Worm (Caenorhabditis elegans): ENCODE data around the gene pals-29.

Gene pals-29

DNA sequence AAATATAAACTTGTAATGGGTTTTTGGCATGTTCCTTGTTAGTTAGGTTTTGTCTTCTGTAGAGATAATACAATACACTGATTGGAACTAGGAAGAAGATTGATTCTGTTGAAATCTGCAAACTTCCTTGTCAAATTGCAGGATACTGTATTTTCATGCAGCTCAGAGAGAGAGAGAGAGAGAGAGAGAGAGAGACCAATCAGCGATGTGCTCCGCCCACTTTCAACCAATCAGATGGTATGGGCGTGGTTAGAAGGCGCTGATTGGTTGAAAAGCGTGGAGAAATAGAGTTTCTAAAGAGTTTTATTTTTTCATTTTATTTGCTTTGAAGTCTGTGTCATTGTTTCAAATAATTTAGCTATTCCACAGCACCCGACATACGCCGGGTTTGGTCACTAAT is 4.9 kb upstream of the pals-29 start (continued):
- no peak for TF ChIP-seq F37B4.10 (GFP tag; IDR thresholded peaks at IDR 0.05)
- no peak for TF ChIP-seq egl-18 (GFP tag; IDR thresholded peaks at IDR 0.05)

ce11 chrIV:14536911-14537310 is 5.5 kb downstream of the pals-29 start, which contains the start of gene T27E7.5:
TSS of gene T27E7.5 (plus strand) at chrIV:14537163.
- TF ChIP-seq F37B4.10 (GFP tag; IDR thresholded peaks at IDR 0.05): no peak
- TF ChIP-seq hlh-12 (tag; optimal IDR thresholded peaks at IDR 0.05): no peak
- TF ChIP-seq F49E8.2 (tag; optimal IDR thresholded peaks at IDR 0.05; ENCODE audit: insufficient read depth): no peak
- TF ChIP-seq lin-35 (GFP tag; optimal IDR thresholded peaks at IDR 0.05): no peak
- TF ChIP-seq tbp1 (GFP tag; optimal IDR thresholded peaks at IDR 0.05): no peak
- TF ChIP-seq snpc-3.4 (tag; optimal IDR thresholded peaks at IDR 0.05): no peak

DNA sequence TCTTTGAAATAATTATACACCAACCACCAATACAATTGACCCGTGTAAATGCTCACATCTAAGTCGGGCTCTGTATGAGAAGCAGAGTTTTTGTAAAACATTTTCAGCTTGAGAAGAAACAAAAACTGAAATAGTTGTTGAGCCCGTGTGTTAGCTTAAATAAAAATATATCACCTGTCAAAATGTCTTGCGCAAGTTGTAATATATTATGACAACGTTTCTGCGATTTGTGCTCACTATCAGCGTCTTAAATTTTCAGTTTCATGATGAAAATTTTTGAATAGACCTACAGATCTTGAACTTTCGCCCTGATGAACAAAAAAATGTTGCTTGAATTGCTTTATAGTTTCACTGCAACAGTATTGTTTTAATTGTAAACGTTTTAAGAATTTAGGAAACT is 7.5 kb downstream of the pals-29 start, which contains the start of gene T27E7.4:
TSS of gene T27E7.4 (minus strand) at position 101 of the 400 bp plus-strand sequence.
- TF ChIP-seq ZK185.1 (tag; optimal IDR thresholded peaks at IDR 0.05; ENCODE audit: poor library complexity, severe bottlenecking) (no peak), K11D2.4 (GFP tag; IDR thresholded peaks at IDR 0.05) (no peak), hlh-26 (GFP tag; conservative IDR thresholded peaks at IDR 0.05) (no peak), mcd-1 (GFP tag; IDR thresholded peaks at IDR 0.05) (no peak), dpl-1 (GFP tag; optimal IDR thresholded peaks at IDR 0.05) (no peak)

ce11 chrIV:14532366-14532765 is 10.1 kb downstream of the pals-29 start:
- TF ChIP-seq tlf-1 (GFP tag; optimal IDR thresholded peaks at IDR 0.05): no peak
- TF ChIP-seq cebp-1 (GFP tag; IDR thresholded peaks at IDR 0.05): peak; percentile 87
- TF ChIP-seq cebp-1 (tag; optimal IDR thresholded peaks at IDR 0.05): peak; percentile 94
- TF ChIP-seq dox-1 (GFP tag; IDR thresholded peaks at IDR 0.05): 0 out of 2 replicates have a peak, but pooled peaks have one; percentile 18
- TF ChIP-seq cebp-2 (GFP tag; IDR thresholded peaks at IDR 0.05): peak; percentile 68; the same call in 1 of the 2 replicates
- TF ChIP-seq attf-6 (GFP tag; IDR thresholded peaks at IDR 0.05): 0 out of 2 replicates have a peak, but pooled peaks have one; percentile 46
- TF ChIP-seq efl-1 (GFP tag; optimal IDR thresholded peaks at IDR 0.05): peak; percentile 30
- TF ChIP-seq snpc-4 (GFP tag; optimal IDR thresholded peaks at IDR 0.05): no peak
- TF ChIP-seq snpc-4 (tag; optimal IDR thresholded peaks at IDR 0.05): peak in 1 of 4 experiments; percentile 39
- no peak for TF ChIP-seq ZK185.1 (tag; optimal IDR thresholded peaks at IDR 0.05; ENCODE audit: poor library complexity, severe bottlenecking)

DNA sequence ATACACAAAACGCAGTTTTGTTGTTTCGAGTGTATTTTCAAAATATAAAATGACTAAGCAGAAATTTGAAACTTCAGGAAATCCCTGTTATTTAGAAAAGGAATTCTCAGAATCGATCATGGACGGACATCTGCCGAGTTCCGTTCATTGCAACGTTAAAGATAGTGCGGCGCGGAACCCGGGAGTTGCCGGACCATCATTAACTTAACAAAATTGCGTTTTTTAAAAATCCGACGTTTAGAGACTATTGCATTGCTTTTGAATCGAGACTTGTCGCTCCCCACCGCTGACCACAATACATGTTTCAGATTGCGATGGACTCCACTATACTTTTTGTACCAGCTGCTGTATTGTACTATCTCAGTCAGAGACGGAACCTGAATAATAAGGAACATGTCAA is 12.4 kb downstream of the pals-29 start:
- no peak for TF ChIP-seq snpc-4 (GFP tag; optimal IDR thresholded peaks at IDR 0.05)
- peak in 1 of 4 experiments; percentile 60 for TF ChIP-seq snpc-4 (tag; optimal IDR thresholded peaks at IDR 0.05)
- no peak for TF ChIP-seq lir-1 (GFP tag; conservative IDR thresholded peaks at IDR 0.05)
- peak; percentile 21; the same call in 1 of the 2 replicates for TF ChIP-seq hmg-1.2 (GFP tag; IDR thresholded peaks at IDR 0.05)

ce11 chrIV:14528718-14529117 is 13.7 kb downstream of the pals-29 start, which contains the start of gene T27E7.3:
TSS of gene T27E7.3 (plus strand) at chrIV:14529018.
- no peak for TF ChIP-seq egrh-3 (GFP tag; IDR thresholded peaks at IDR 0.05)
- no peak for TF ChIP-seq F37B4.10 (GFP tag; IDR thresholded peaks at IDR 0.05)
- no peak for TF ChIP-seq ceh-58 (GFP tag; IDR thresholded peaks at IDR 0.05)
- no peak for TF ChIP-seq xnd-1 (tag; optimal IDR thresholded peaks at IDR 0.05)
- TF ChIP-seq ztf-22 (GFP tag; optimal IDR thresholded peaks at IDR 0.05): no peak
- TF ChIP-seq F10E7.11 (tag; optimal IDR thresholded peaks at IDR 0.05): no peak

Data from whole organism, young adult.